Worm (Caenorhabditis elegans) whole organism, L3 larva: ENCODE results near the gene srsx-22.

Experiments
- R02D3.7 ChIP-seq: fragments of 150-350 bp; optimal IDR thresholded peaks from 2 replicates; lab custom pipeline; 2014; ENCODE audit warnings: missing biosample characterization, missing genetic modification characterization
- ZK546.5 ChIP-seq: sonication (generic microtip); optimal IDR thresholded peaks from 2 replicates; lab custom pipeline; 2017; ENCODE audit warnings: missing biosample characterization, missing genetic modification characterization
- aly-2 ChIP-seq: fragments of 150-350 bp; optimal IDR thresholded peaks from 2 replicates; lab custom pipeline; 2014; ENCODE audit warnings: missing biosample characterization, missing genetic modification characterization
- ama-1 ChIP-seq: fragments of 150-350 bp; optimal IDR thresholded peaks from 2 replicates; lab custom pipeline; 2018
- ceh-16 ChIP-seq: sonication (generic microtip); optimal IDR thresholded peaks from 2 replicates; lab custom pipeline; 2017; ENCODE audit warnings: missing biosample characterization, missing genetic modification characterization
- ceh-28 ChIP-seq: fragments of 150-350 bp; optimal IDR thresholded peaks from 2 replicates; lab custom pipeline; 2014; ENCODE audit warnings: missing biosample characterization, missing genetic modification reagents, missing genetic modification characterization
- ceh-82 ChIP-seq: fragments of 150-350 bp; optimal IDR thresholded peaks from 2 replicates; lab custom pipeline; 2014; ENCODE audit warnings: missing biosample characterization, missing genetic modification characterization
- ceh-9 ChIP-seq: sonication (generic microtip); optimal IDR thresholded peaks from 2 replicates; lab custom pipeline; 2018; ENCODE audit warnings: missing biosample characterization, missing genetic modification characterization
- daf-12 ChIP-seq: fragments of 150-350 bp; optimal IDR thresholded peaks from 2 replicates; lab custom pipeline; 2014; ENCODE audit warnings: missing biosample characterization, missing genetic modification reagents, missing genetic modification characterization
- egl-27 ChIP-seq: sonication (generic microtip); optimal IDR thresholded peaks from 4 replicates; lab custom pipeline; 2017; ENCODE audit warnings: missing biosample characterization, missing genetic modification reagents, missing genetic modification characterization
- egl-5 ChIP-seq: fragments of 150-350 bp; optimal IDR thresholded peaks from 2 replicates; lab custom pipeline; 2017; ENCODE audit warnings: missing biosample characterization, missing genetic modification reagents, missing genetic modification characterization, inconsistent platforms
- elt-1 ChIP-seq: fragments of 150-350 bp; optimal IDR thresholded peaks from 2 replicates; lab custom pipeline; 2014; ENCODE audit warnings: missing biosample characterization, missing genetic modification characterization
- elt-3 ChIP-seq, 3 experiments: fragments of 150-350 bp in 1 of 3; sonication (generic microtip) in 2 of 3; optimal IDR thresholded peaks; 2 replicates in 2 of 3; 4 replicates in 1 of 3; lab custom pipeline; 2014 to 2017; ENCODE audit warnings: missing biosample characterization in 3 of 3, missing genetic modification characterization in 3 of 3
- fkh-10 ChIP-seq: sonication (generic microtip); optimal IDR thresholded peaks from 2 replicates; lab custom pipeline; 2017; ENCODE audit warnings: missing biosample characterization, missing genetic modification reagents, missing genetic modification characterization
- fkh-2 ChIP-seq: fragments of 150-350 bp; optimal IDR thresholded peaks from 2 replicates; lab custom pipeline; 2014; ENCODE audit warnings: missing biosample characterization, missing genetic modification reagents, missing genetic modification characterization
- fos-1 ChIP-seq: fragments of 150-350 bp; optimal IDR thresholded peaks from 2 replicates; lab custom pipeline; 2014; ENCODE audit warnings: missing biosample characterization, missing genetic modification characterization
- hmg-11 ChIP-seq: sonication (generic microtip); optimal IDR thresholded peaks from 2 replicates; lab custom pipeline; 2016; ENCODE audit warnings: missing genetic modification characterization, missing compliant biosample characterization
- jun-1 ChIP-seq: fragments of 150-350 bp; optimal IDR thresholded peaks from 2 replicates; lab custom pipeline; 2014; ENCODE audit warnings: missing biosample characterization, missing genetic modification reagents, missing genetic modification characterization
- lin-39 ChIP-seq: fragments of 150-350 bp; optimal IDR thresholded peaks from 2 replicates; lab custom pipeline; 2018; ENCODE audit warnings: missing biosample characterization, missing genetic modification reagents, missing genetic modification characterization
- mml-1 ChIP-seq: fragments of 150-350 bp; sonication (generic microtip); optimal IDR thresholded peaks from 3 replicates; lab custom pipeline; 2014; ENCODE audit warnings: missing biosample characterization, missing genetic modification characterization
- nfya-1 ChIP-seq: sonication (generic microtip); optimal IDR thresholded peaks from 2 replicates; lab custom pipeline; 2017; ENCODE audit warnings: missing genetic modification characterization, mild to moderate bottlenecking, missing compliant biosample characterization, antibody characterized with exemption, moderate library complexity; ENCODE audit not compliant: insufficient read depth
- nhr-237 ChIP-seq: fragments of 150-350 bp; optimal IDR thresholded peaks from 2 replicates; lab custom pipeline; 2014; ENCODE audit warnings: missing biosample characterization, missing genetic modification characterization
- nhr-25 ChIP-seq: sonication (generic microtip); optimal IDR thresholded peaks from 2 replicates; lab custom pipeline; 2017; ENCODE audit warnings: missing biosample characterization, missing genetic modification characterization
- nhr-43 ChIP-seq: sonication (generic microtip); optimal IDR thresholded peaks from 2 replicates; lab custom pipeline; 2016; ENCODE audit warnings: mild to moderate bottlenecking, missing genetic modification characterization, missing compliant biosample characterization; ENCODE audit not compliant: poor library complexity, severe bottlenecking
- nhr-67 ChIP-seq: fragments of 150-350 bp; optimal IDR thresholded peaks from 2 replicates; lab custom pipeline; 2014; ENCODE audit warnings: missing biosample characterization, missing genetic modification characterization
- nhr-76 ChIP-seq: fragments of 150-350 bp; sonication (generic microtip); optimal IDR thresholded peaks from 5 replicates; lab custom pipeline; 2014; ENCODE audit warnings: missing biosample characterization, missing genetic modification characterization
- nhr-77 ChIP-seq: fragments of 150-350 bp; optimal IDR thresholded peaks from 2 replicates; lab custom pipeline; 2014; ENCODE audit warnings: missing biosample characterization, missing genetic modification characterization
- pha-4 ChIP-seq: fragments of 150-350 bp; optimal IDR thresholded peaks from 2 replicates; lab custom pipeline; 2014; ENCODE audit warnings: missing biosample characterization, missing genetic modification reagents, missing genetic modification characterization
- pqm-1 ChIP-seq: fragments of 150-350 bp; optimal IDR thresholded peaks from 2 replicates; lab custom pipeline; 2017; ENCODE audit warnings: missing biosample characterization, missing genetic modification characterization, inconsistent platforms
- sea-2 ChIP-seq: fragments of 150-350 bp; sonication (generic microtip); optimal IDR thresholded peaks from 4 replicates; lab custom pipeline; 2014; ENCODE audit warnings: missing biosample characterization, missing genetic modification reagents, missing genetic modification characterization
- skn-1 ChIP-seq: fragments of 150-350 bp; optimal IDR thresholded peaks from 2 replicates; lab custom pipeline; 2014; ENCODE audit warnings: missing biosample characterization, missing genetic modification characterization
- tbx-2 ChIP-seq: sonication (generic microtip); optimal IDR thresholded peaks from 2 replicates; lab custom pipeline; 2016; ENCODE audit warnings: mild to moderate bottlenecking, missing genetic modification characterization, missing compliant biosample characterization
- unc-39 ChIP-seq: sonication (generic microtip); optimal IDR thresholded peaks from 4 replicates; lab custom pipeline; 2017; ENCODE audit warnings: missing biosample characterization, missing genetic modification characterization
- ztf-11 ChIP-seq: fragments of 150-350 bp; optimal IDR thresholded peaks from 2 replicates; lab custom pipeline; 2014; ENCODE audit warnings: missing biosample characterization, missing genetic modification characterization
- ztf-4 ChIP-seq: fragments of 150-350 bp; optimal IDR thresholded peaks from 2 replicates; lab custom pipeline; 2014; ENCODE audit warnings: missing biosample characterization, missing genetic modification characterization

The srsx-22 gene

ce11 chrV:8359113-8359564 lies 7.7 kb downstream of the srsx-22 start, which contains the start of gene mpdu-1 (continued):
- no peak for TF ChIP-seq unc-39
- TF ChIP-seq lin-39 (tag; lab: Kevin White, UChicago): no peak
- TF ChIP-seq tbx-2: no peak
- TF ChIP-seq ceh-16 (tag; lab: Kevin White, UChicago): no peak
- no peak for TF ChIP-seq aly-2 (tag; lab: Kevin White, UChicago)
- TF ChIP-seq hmg-11 (tag; lab: Kevin White, UChicago): peak; percentile 24
- no peak for TF ChIP-seq fkh-10 (GFP tag; lab: Kevin White, UChicago)
- peak; percentile 51 for TF ChIP-seq jun-1
- TF ChIP-seq, all 47 proteins: peak for 9

ce11 chrV:8359792-8360191 lies 8.3 kb downstream of the srsx-22 start, which contains the start of gene F38E1.6:
TSS of gene F38E1.6 (plus strand) at chrV:8360092.
- no peak for TF ChIP-seq pqm-1 (tag; lab: Kevin White, UChicago)
- TF ChIP-seq nfya-1: no peak
- TF ChIP-seq aly-2 (tag; lab: Kevin White, UChicago): no peak
- no peak for TF ChIP-seq ama-1 (lab: Kevin White, UChicago)
- no peak for TF ChIP-seq nhr-43 (tag; lab: Kevin White, UChicago)
- TF ChIP-seq pha-4 (tag; lab: Kevin White, UChicago): no peak
- TF ChIP-seq R02D3.7: no peak
- TF ChIP-seq ceh-9 (tag; lab: Kevin White, UChicago): no peak
- TF ChIP-seq ceh-82 (tag; lab: Kevin White, UChicago): no peak
- no peak for TF ChIP-seq tbx-2
- TF ChIP-seq fos-1 (tag; lab: Kevin White, UChicago): no peak
- no peak for TF ChIP-seq nhr-237 (tag; lab: Kevin White, UChicago)
- no peak for TF ChIP-seq ceh-16 (tag; lab: Kevin White, UChicago)
- no peak for TF ChIP-seq daf-12 (tag; lab: Kevin White, UChicago)
- no peak for TF ChIP-seq egl-27 (tag; lab: Kevin White, UChicago)
- TF ChIP-seq unc-39: no peak
- TF ChIP-seq nhr-77 (tag; lab: Kevin White, UChicago): no peak
- TF ChIP-seq mml-1 (tag; lab: Kevin White, UChicago): no peak
- no peak for TF ChIP-seq nhr-25 (tag; lab: Kevin White, UChicago)

ce11 chrV:8370705-8371104 lies 19.2 kb downstream of the srsx-22 start, which contains the start of gene gpa-2:
TSS of gene gpa-2 (plus strand) at chrV:8371005.
- TF ChIP-seq elt-1 (tag; lab: Kevin White, UChicago) (no peak), ceh-82 (tag; lab: Kevin White, UChicago) (no peak), ztf-11 (tag; lab: Kevin White, UChicago) (no peak), nhr-76 (tag; lab: Kevin White, UChicago) (no peak), sea-2 (GFP tag; lab: Kevin White, UChicago) (no peak), egl-27 (tag; lab: Kevin White, UChicago) (no peak), ama-1 (lab: Kevin White, UChicago) (no peak), ZK546.5 (tag; lab: Kevin White, UChicago) (no peak), hmg-11 (tag; lab: Kevin White, UChicago) (no peak), lin-39 (tag; lab: Kevin White, UChicago) (no peak), egl-5 (no peak), ztf-4 (tag; lab: Kevin White, UChicago) (no peak), fkh-2 (tag; lab: Kevin White, UChicago) (no peak), skn-1 (tag; lab: Kevin White, UChicago) (no peak), jun-1 (no peak)

ce11 chrV:8375419-8375818 lies 23.9 kb downstream of the srsx-22 start, which contains the start of gene F38E1.10:
TSS of gene F38E1.10 (minus strand) at chrV:8375519.
- TF ChIP-seq egl-5 (no peak), nhr-67 (tag; lab: Kevin White, UChicago) (no peak), ceh-82 (tag; lab: Kevin White, UChicago) (no peak), nhr-43 (tag; lab: Kevin White, UChicago) (no peak), nfya-1 (no peak), sea-2 (GFP tag; lab: Kevin White, UChicago) (no peak), lin-39 (tag; lab: Kevin White, UChicago) (no peak), ceh-28 (tag; lab: Kevin White, UChicago) (no peak), fkh-10 (GFP tag; lab: Kevin White, UChicago) (no peak), ztf-11 (tag; lab: Kevin White, UChicago) (no peak), elt-3 (tag; optimal IDR thresholded peaks at IDR 0.05; lab: Kevin White, UChicago) (no peak), elt-1 (tag; lab: Kevin White, UChicago) (no peak), jun-1 (no peak), ztf-4 (tag; lab: Kevin White, UChicago) (no peak), daf-12 (tag; lab: Kevin White, UChicago) (no peak), unc-39 (no peak), ZK546.5 (tag; lab: Kevin White, UChicago) (no peak)
